Worm (Caenorhabditis elegans): ENCODE data around the gene T22D1.5.

ce11 chrIV:6909863-6910733 lies 6.3 kb downstream of the T22D1.5 start, which contains the start of the genes rpn-1 and ribo-1:
- TF ChIP-seq med-1 (GFP tag; optimal IDR thresholded peaks at IDR 0.05; ENCODE audit: insufficient read depth) (no peak), ztf-29 (GFP tag; IDR thresholded peaks at IDR 0.05) (no peak), ref-1 (GFP tag; conservative IDR thresholded peaks at IDR 0.05) (no peak), cog-1 (tag; optimal IDR thresholded peaks at IDR 0.05) (no peak), flt-1 (GFP tag; IDR thresholded peaks at IDR 0.05) (no peak), ztf-23 (GFP tag; IDR thresholded peaks at IDR 0.05) (no peak)

Data from whole organism, midembryonic.